Fruit fly (Drosophila melanogaster) whole organism, embryonic: ENCODE data around the gene CG18542.

ENCODE experiments used
- Aef1 ChIP-seq: fragments of 200-800 bp; sonication (Bioruptor generic); IDR thresholded peaks from 3 replicates; pipeline ENCODE4 v1.3.6; 2022; ENCODE audit warnings: missing biosample characterization, missing genetic modification characterization
- CG10147 ChIP-seq: fragments of 200-800 bp; sonication (Bioruptor generic); optimal IDR thresholded peaks from 2 replicates; lab custom pipeline; 2019; ENCODE audit warnings: missing biosample characterization, mild to moderate bottlenecking, missing genetic modification characterization, moderate library complexity
- CG10321 ChIP-seq: fragments of 200-800 bp; sonication (Bioruptor generic); IDR thresholded peaks from 2 replicates; pipeline ENCODE4 v1.3.6; 2022; ENCODE audit warnings: missing biosample characterization, missing genetic modification characterization
- CG10543 ChIP-seq: fragments of 200-800 bp; sonication (Bioruptor generic); optimal IDR thresholded peaks from 3 replicates; lab custom pipeline; 2017; ENCODE audit warnings: missing biosample characterization, mild to moderate bottlenecking, missing genetic modification characterization, moderate library complexity
- CG12236 ChIP-seq: fragments of 200-800 bp; sonication (Bioruptor generic); optimal IDR thresholded peaks from 2 replicates; lab custom pipeline; 2016; ENCODE audit warnings: missing biosample characterization, missing genetic modification characterization
- CG12769 ChIP-seq: fragments of 200-800 bp; sonication (Bioruptor generic); optimal IDR thresholded peaks from 2 replicates; lab custom pipeline; 2019; ENCODE audit warnings: missing biosample characterization, mild to moderate bottlenecking, missing genetic modification characterization, moderate library complexity
- CG13287 ChIP-seq: fragments of 200-800 bp; sonication (Bioruptor generic); IDR thresholded peaks from 2 replicates; pipeline ENCODE4 v1.3.6; 2022; ENCODE audit warnings: missing biosample characterization, missing genetic modification characterization; ENCODE audit not compliant: partially characterized antibody
- CG14050 ChIP-seq: fragments of 200-800 bp; sonication (Bioruptor generic); IDR thresholded peaks from 3 replicates; pipeline ENCODE4 v1.3.6; 2022; ENCODE audit warnings: missing biosample characterization, missing genetic modification characterization
- CG14441 ChIP-seq: fragments of 200-800 bp; sonication (Bioruptor generic); IDR thresholded peaks from 2 replicates; pipeline ENCODE4 v1.3.6; 2022; ENCODE audit warnings: missing biosample characterization, missing genetic modification characterization
- CG18011 ChIP-seq: fragments of 200-800 bp; sonication (Bioruptor generic); optimal IDR thresholded peaks from 2 replicates; lab custom pipeline; 2017; ENCODE audit warnings: missing biosample characterization, missing genetic modification characterization, mild to moderate bottlenecking, moderate library complexity, missing genotype
- CG31441 ChIP-seq: fragments of 200-800 bp; sonication (Bioruptor generic); IDR thresholded peaks from 2 replicates; pipeline ENCODE4 v1.3.6; 2022; ENCODE audit warnings: missing biosample characterization, missing genetic modification characterization
- CG6654 ChIP-seq: fragments of 200-800 bp; sonication (Bioruptor generic); optimal IDR thresholded peaks from 2 replicates; lab custom pipeline; 2017; ENCODE audit warnings: missing biosample characterization, mild to moderate bottlenecking, missing genetic modification characterization
- CG7928 ChIP-seq: fragments of 200-800 bp; sonication (Bioruptor generic); optimal IDR thresholded peaks from 2 replicates; lab custom pipeline; 2017; ENCODE audit warnings: missing biosample characterization, mild to moderate bottlenecking, missing genetic modification characterization
- CG8944 ChIP-seq: fragments of 200-800 bp; sonication (Bioruptor generic); optimal IDR thresholded peaks from 3 replicates; lab custom pipeline; 2016; ENCODE audit warnings: missing biosample characterization, missing genetic modification characterization
- Dek ChIP-seq: fragments of 200-800 bp; sonication (Bioruptor generic); optimal IDR thresholded peaks from 3 replicates; lab custom pipeline; 2019; ENCODE audit warnings: missing biosample characterization, mild to moderate bottlenecking, missing genetic modification characterization, moderate library complexity
- Dfd ChIP-seq, 2 experiments: fragments of >200 bp; optimal IDR thresholded peaks; 2 replicates each; lab custom pipeline; 2017; ENCODE audit warnings: missing biosample characterization in 2 of 2, missing genetic modification characterization in 2 of 2
- Ets65A ChIP-seq: fragments of 200-800 bp; sonication (Bioruptor generic); peaks from one replicate; lab custom pipeline; 2016; ENCODE audit warnings: missing biosample characterization, missing genetic modification characterization
- HLH4C ChIP-seq: fragments of 200-800 bp; sonication (Bioruptor generic); IDR thresholded peaks from 3 replicates; pipeline ENCODE4 v1.3.6; 2022; ENCODE audit warnings: missing biosample characterization, missing genetic modification characterization; ENCODE audit not compliant: partially characterized antibody
- HmgZ ChIP-seq: fragments of 200-800 bp; sonication (Bioruptor generic); optimal IDR thresholded peaks from 2 replicates; lab custom pipeline; 2018; ENCODE audit warnings: missing biosample characterization, mild to moderate bottlenecking, missing genetic modification characterization
- Jarid2 ChIP-seq: fragments of 200-800 bp; sonication (Bioruptor generic); optimal IDR thresholded peaks from 3 replicates; lab custom pipeline; 2017; ENCODE audit warnings: mild to moderate bottlenecking, missing biosample characterization, missing genetic modification reagents, missing genetic modification characterization
- MBD-R2 ChIP-seq: fragments of 200-800 bp; sonication (Bioruptor generic); IDR thresholded peaks from 2 replicates; pipeline ENCODE4 v1.3.6; 2022; ENCODE audit warnings: missing biosample characterization, missing genetic modification characterization
- Mes4 ChIP-seq: fragments of 200-800 bp; sonication (Bioruptor generic); optimal IDR thresholded peaks from 2 replicates; lab custom pipeline; 2016; ENCODE audit warnings: missing biosample characterization, missing genetic modification characterization
- Myb ChIP-seq: fragments of 200-800 bp; sonication (Bioruptor generic); optimal IDR thresholded peaks from 2 replicates; lab custom pipeline; 2016; ENCODE audit warnings: missing biosample characterization, missing genetic modification characterization
- NC2β ChIP-seq: fragments of 200-800 bp; sonication (Bioruptor generic); optimal IDR thresholded peaks from 2 replicates; lab custom pipeline; 2016; ENCODE audit warnings: missing biosample characterization, missing genetic modification characterization
- NfI ChIP-seq: fragments of 200-800 bp; sonication (Bioruptor generic); optimal IDR thresholded peaks from 3 replicates; lab custom pipeline; 2018; ENCODE audit warnings: missing biosample characterization, mild to moderate bottlenecking, missing genetic modification characterization, moderate library complexity
- Sry-β ChIP-seq: fragments of 200-800 bp; sonication (Bioruptor generic); optimal IDR thresholded peaks from 2 replicates; lab custom pipeline; 2018; ENCODE audit warnings: missing biosample characterization, mild to moderate bottlenecking, missing genetic modification characterization, moderate library complexity
- Tbp ChIP-seq: fragments of >200 bp; optimal IDR thresholded peaks from 2 replicates; lab custom pipeline; 2018; ENCODE audit warnings: missing biosample characterization, missing genetic modification characterization
- al ChIP-seq: fragments of 200-800 bp; sonication (Bioruptor generic); IDR thresholded peaks from 2 replicates; pipeline ENCODE4 v1.3.6; 2022; ENCODE audit warnings: missing biosample characterization, missing genetic modification characterization
- az2 ChIP-seq: fragments of 200-800 bp; sonication (Bioruptor generic); optimal IDR thresholded peaks from 3 replicates; lab custom pipeline; 2016; ENCODE audit warnings: missing biosample characterization, missing genetic modification characterization
- br ChIP-seq: fragments of >200 bp; optimal IDR thresholded peaks from 2 replicates; lab custom pipeline; 2017
- bsh ChIP-seq, 2 experiments: fragments of 200-800 bp; sonication (Bioruptor generic); optimal IDR thresholded peaks; 2 replicates each; lab custom pipeline; 2017 to 2018; ENCODE audit warnings: mild to moderate bottlenecking in 2 of 2, missing biosample characterization in 2 of 2, missing genetic modification characterization in 2 of 2, moderate library complexity in 1 of 2
- cwo ChIP-seq: fragments of 200-800 bp; sonication (Bioruptor generic); optimal IDR thresholded peaks from 3 replicates; lab custom pipeline; 2017; ENCODE audit warnings: missing biosample characterization, missing genetic modification characterization, mild to moderate bottlenecking, moderate library complexity, missing genetic modification reagents
- dm ChIP-seq: fragments of 200-800 bp; sonication (Bioruptor generic); optimal IDR thresholded peaks from 3 replicates; lab custom pipeline; 2016; ENCODE audit warnings: missing biosample characterization, missing genetic modification characterization
- eyg ChIP-seq: fragments of 200-800 bp; sonication (Bioruptor generic); optimal IDR thresholded peaks from 3 replicates; lab custom pipeline; 2016; ENCODE audit warnings: missing biosample characterization, missing genetic modification characterization
- gfzf ChIP-seq: fragments of 200-800 bp; sonication (Bioruptor generic); optimal IDR thresholded peaks from 2 replicates; lab custom pipeline; 2016; ENCODE audit warnings: missing biosample characterization, mild to moderate bottlenecking, missing genetic modification characterization, moderate library complexity
- gro ChIP-seq: fragments of 200-800 bp; sonication (Bioruptor generic); optimal IDR thresholded peaks from 2 replicates; lab custom pipeline; 2016; ENCODE audit warnings: missing biosample characterization, missing genetic modification characterization
- jigr1 ChIP-seq: fragments of 200-800 bp; sonication (Bioruptor generic); IDR thresholded peaks from 3 replicates; pipeline ENCODE4 v1.3.6; 2022; ENCODE audit warnings: missing biosample characterization, missing genetic modification characterization
- kay ChIP-seq: fragments of 200-800 bp; sonication (Bioruptor generic); optimal IDR thresholded peaks from 2 replicates; lab custom pipeline; 2016; ENCODE audit warnings: missing biosample characterization, missing genetic modification characterization
- nau ChIP-seq: fragments of 200-800 bp; sonication (Bioruptor generic); optimal IDR thresholded peaks from 3 replicates; lab custom pipeline; 2017; ENCODE audit warnings: missing biosample characterization, mild to moderate bottlenecking, missing genetic modification characterization, missing genetic modification reagents
- nom ChIP-seq: fragments of 200-800 bp; sonication (Bioruptor generic); optimal IDR thresholded peaks from 2 replicates; lab custom pipeline; 2017; ENCODE audit warnings: missing biosample characterization, missing genetic modification characterization, mild to moderate bottlenecking, moderate library complexity, missing genetic modification reagents
- onecut ChIP-seq: fragments of 200-800 bp; sonication (Bioruptor generic); IDR thresholded peaks from 2 replicates; pipeline ENCODE4 v1.3.6; 2022; ENCODE audit warnings: missing biosample characterization, missing genetic modification characterization
- org-1 ChIP-seq: fragments of 200-800 bp; sonication (Bioruptor generic); optimal IDR thresholded peaks from 2 replicates; lab custom pipeline; 2017; ENCODE audit warnings: missing biosample characterization, missing genetic modification characterization
- pho ChIP-seq: fragments of 200-800 bp; sonication (Bioruptor generic); optimal IDR thresholded peaks from 2 replicates; lab custom pipeline; 2016; ENCODE audit warnings: missing biosample characterization, missing genetic modification characterization
- psq ChIP-seq: fragments of 200-800 bp; sonication (Bioruptor generic); optimal IDR thresholded peaks from 2 replicates; lab custom pipeline; 2017; ENCODE audit warnings: missing biosample characterization, missing genetic modification characterization
- pzg ChIP-seq: fragments of 200-800 bp; sonication (Bioruptor generic); optimal IDR thresholded peaks from 3 replicates; lab custom pipeline; 2018; ENCODE audit warnings: missing biosample characterization, mild to moderate bottlenecking, missing genetic modification characterization, moderate library complexity
- repo ChIP-seq: fragments of 200-800 bp; sonication (Bioruptor generic); optimal IDR thresholded peaks from 2 replicates; lab custom pipeline; 2016; ENCODE audit warnings: missing biosample characterization, missing genetic modification characterization
- salm ChIP-seq: fragments of 200-800 bp; sonication (Bioruptor generic); optimal IDR thresholded peaks from 2 replicates; lab custom pipeline; 2018; ENCODE audit warnings: missing biosample characterization, mild to moderate bottlenecking, missing genetic modification characterization
- tna ChIP-seq: fragments of 200-800 bp; sonication (Bioruptor generic); IDR thresholded peaks from 2 replicates; pipeline ENCODE4 v1.3.6; 2022; ENCODE audit warnings: missing biosample characterization, missing genetic modification characterization; ENCODE audit not compliant: partially characterized antibody
- twi ChIP-seq: fragments of 200-800 bp; optimal IDR thresholded peaks from 2 replicates; lab custom pipeline; 2019; ENCODE audit warnings: missing biosample characterization, mild to moderate bottlenecking, missing genetic modification characterization, moderate library complexity
- vnd ChIP-seq: fragments of 200-800 bp; sonication (Bioruptor generic); IDR thresholded peaks from 3 replicates; pipeline ENCODE4 v1.3.6; 2022; ENCODE audit warnings: missing biosample characterization, missing genetic modification characterization; ENCODE audit not compliant: partially characterized antibody
- zf30C ChIP-seq: fragments of 200-800 bp; sonication (Bioruptor generic); optimal IDR thresholded peaks from 3 replicates; lab custom pipeline; 2018; ENCODE audit warnings: missing biosample characterization, mild to moderate bottlenecking, missing genetic modification characterization

The CG18542 gene

DNA sequence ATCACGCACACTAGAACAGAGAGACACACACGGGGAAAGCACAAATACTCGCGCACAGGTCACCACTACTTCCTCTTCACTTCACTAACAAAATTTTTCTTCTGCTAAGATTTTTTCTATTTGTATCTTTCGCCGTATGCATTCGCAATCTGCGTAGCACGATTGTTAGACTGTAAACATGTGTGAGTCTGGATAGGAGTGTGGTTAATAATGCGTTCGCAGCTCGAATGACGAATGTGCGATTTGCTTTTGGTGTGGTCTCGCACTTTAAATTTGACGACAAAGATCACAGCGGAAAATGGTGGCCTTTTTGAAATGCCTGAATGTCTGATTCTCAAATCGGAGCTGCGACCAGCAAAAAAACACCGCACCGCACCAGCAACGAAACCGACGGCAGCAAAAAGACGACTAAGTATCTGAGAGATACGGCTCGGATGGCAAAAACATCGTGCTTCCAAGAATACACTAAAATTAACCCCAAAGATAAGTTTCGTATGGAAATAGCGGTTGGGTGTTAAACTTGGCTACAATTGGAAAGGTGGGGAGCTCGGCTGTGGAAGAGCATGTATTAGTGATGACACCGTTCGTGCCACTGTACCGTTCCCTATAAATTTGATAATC is 19.6 kb downstream of the CG18542 start, which contains the start of gene Unc-115a (continued):
- TF ChIP-seq kay (GFP tag; lab: Kevin White, UChicago), result peak; percentile 38
- no peak for TF ChIP-seq nau (GFP tag; lab: Kevin White, UChicago)
- peak; percentile 55 for TF ChIP-seq eyg
- no peak for TF ChIP-seq az2 (GFP tag; lab: Kevin White, UChicago)
- TF ChIP-seq org-1 (GFP tag; lab: Kevin White, UChicago), result no peak
- no peak for TF ChIP-seq vnd (GFP tag; lab: Robert Waterston, UW)
- no peak for TF ChIP-seq br (lab: Kevin White, UChicago)
- no peak for TF ChIP-seq CG18011 (GFP tag; lab: Kevin White, UChicago)
- peak; percentile 31 for TF ChIP-seq NC2β (GFP tag; lab: Kevin White, UChicago)
- no peak for TF ChIP-seq MBD-R2 (GFP tag; lab: Robert Waterston, UW)
- peak; percentile 30 for TF ChIP-seq zf30C
- TF ChIP-seq salm (tag; lab: Kevin White, UChicago), result peak; percentile 47
- TF ChIP-seq nom (GFP tag; lab: Kevin White, UChicago), result no peak
- TF ChIP-seq Jarid2, result peak; percentile 97
- TF ChIP-seq CG14050, result no peak
- TF ChIP-seq Ets65A (GFP tag; lab: Kevin White, UChicago), result peak; percentile 90
- no peak for TF ChIP-seq CG14441 (GFP tag; lab: Robert Waterston, UW)
- peak; percentile 60 for TF ChIP-seq CG10147 (GFP tag; lab: Kevin White, UChicago)
- TF ChIP-seq jigr1 (GFP tag; lab: Robert Waterston, UW), result no peak
- peak; percentile 73 for TF ChIP-seq gro (GFP tag; lab: Kevin White, UChicago)
- TF ChIP-seq HLH4C (GFP tag; lab: Robert Waterston, UW), result no peak
- TF ChIP-seq CG13287, result no peak
- no peak for TF ChIP-seq tna
- no peak for TF ChIP-seq Dfd (GFP tag; optimal IDR thresholded peaks at IDR 0.05; lab: Kevin White, UChicago)
- no peak for TF ChIP-seq cwo (GFP tag; lab: Kevin White, UChicago)
- peak; percentile 32 for TF ChIP-seq CG10543 (GFP tag; lab: Kevin White, UChicago)
- no peak for TF ChIP-seq CG7928 (GFP tag; lab: Kevin White, UChicago)
- TF ChIP-seq repo, result peak; percentile 61
- peak; percentile 92 for TF ChIP-seq HmgZ (tag; lab: Kevin White, UChicago)
- TF ChIP-seq Dek (tag; lab: Kevin White, UChicago), result peak; percentile 71
- TF ChIP-seq CG12769 (tag; lab: Kevin White, UChicago), result peak; percentile 62
- peak; percentile 36 for TF ChIP-seq NfI (GFP tag; lab: Kevin White, UChicago)
- no peak for TF ChIP-seq twi (tag; lab: Kevin White, UChicago)
- no peak for TF ChIP-seq CG10321 (GFP tag; lab: Robert Waterston, UW)
- no peak for TF ChIP-seq al (GFP tag; lab: Robert Waterston, UW)
- peak; percentile 94 for TF ChIP-seq dm
- TF ChIP-seq Tbp, result no peak
- TF ChIP-seq onecut (GFP tag; lab: Robert Waterston, UW), result peak; percentile 35; the same call in 1 of the 2 replicates
- no peak for TF ChIP-seq Sry-β
- peak; percentile 61 for TF ChIP-seq Mes4 (GFP tag; lab: Kevin White, UChicago)
- TF ChIP-seq pzg (GFP tag; lab: Kevin White, UChicago), result peak; percentile 97
- peak; percentile 80 for TF ChIP-seq pho (GFP tag; lab: Kevin White, UChicago)
- peak; percentile 38 to 57 for TF ChIP-seq bsh (GFP tag; optimal IDR thresholded peaks at IDR 0.05; lab: Kevin White, UChicago)
- no peak for TF ChIP-seq CG31441
- TF ChIP-seq psq, result peak; percentile 23
- peak; percentile 72 for TF ChIP-seq Myb (GFP tag; lab: Kevin White, UChicago)
- TF ChIP-seq gfzf (GFP tag; lab: Kevin White, UChicago), result peak; percentile 98
- TF ChIP-seq CG8944 (GFP tag; lab: Kevin White, UChicago), result peak; percentile 42
- peak; percentile 43 for TF ChIP-seq CG12236 (GFP tag; lab: Kevin White, UChicago)
- TF ChIP-seq CG6654, result no peak
- TF ChIP-seq Aef1 (GFP tag; lab: Robert Waterston, UW), result no peak
